Fruit fly (Drosophila melanogaster) ovary, adult (tissue): ENCODE data around the gene bai.
A peak's percentile ranks its signal among the peaks of the same experiment; 100 is the strongest.

Experiments
- CG17801 ChIP-seq: fragments of 200-800 bp; optimal IDR thresholded peaks from 2 replicates; lab custom pipeline; 2019; ENCODE audit warnings: missing biosample characterization, mild to moderate bottlenecking, missing genetic modification characterization, moderate library complexity; ENCODE audit not compliant: partially characterized antibody

bai gene

dm6 chr3R:25036644-25037043, 2.5 kb upstream of the bai start, which contains the start of gene CG31115:
Gene CG31115 (plus strand): TSS chr3R:25036944.
- TF ChIP-seq CG17801 = no peak

dm6 chr3R:25044816-25045551, 5.8 kb downstream of the bai start, which contains the start of gene 5PtaseI:
Gene 5PtaseI (minus strand): TSS chr3R:25045151.
- no peak for TF ChIP-seq CG17801

DNA sequence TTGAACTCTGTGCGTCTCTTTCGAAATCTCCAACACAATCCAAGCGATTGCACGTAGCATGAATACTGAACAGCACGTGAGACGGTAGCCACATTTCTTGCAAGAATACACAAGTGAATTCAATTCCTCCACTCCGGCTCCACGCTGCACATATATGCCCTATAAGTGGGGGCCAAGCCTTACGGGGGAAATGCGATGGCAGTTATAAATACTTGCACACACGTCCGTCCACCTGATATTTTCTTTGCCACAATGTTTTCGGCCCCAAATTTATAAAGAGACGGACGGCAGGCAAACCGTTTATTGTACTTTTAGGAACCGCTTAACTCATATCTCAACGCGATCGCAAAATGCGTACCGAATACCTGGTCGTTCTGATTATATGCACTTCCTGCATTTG, 6.8 kb downstream of the bai start, which contains the start of gene CG11786:
Gene CG11786, plus strand, starts transcription at position 301 of the 400 bp plus-strand sequence.
- no peak for TF ChIP-seq CG17801

- peak; percentile 38 for TF ChIP-seq CG17801
Observed at dm6 chr3R:25047504-25047903, 8.3 kb downstream of the bai start, which contains the start of gene CG11790. Gene CG11790 (plus strand): TSS chr3R:25047706.

dm6 chr3R:25049383-25049741, 10.2 kb downstream of the bai start, which contains the start of gene CG11791:
Gene CG11791 (plus strand): TSS chr3R:25049616.
- no peak for TF ChIP-seq CG17801

dm6 chr3R:25049742-25050517, 10.8 kb downstream of the bai start:
- TF ChIP-seq CG17801 = peak; percentile 88

- TF ChIP-seq CG17801 = no peak
Observed at dm6 chr3R:25050649-25051048, 11.5 kb downstream of the bai start.

dm6 chr3R:25051441-25052097, 12.4 kb downstream of the bai start:
- no peak for TF ChIP-seq CG17801

DNA sequence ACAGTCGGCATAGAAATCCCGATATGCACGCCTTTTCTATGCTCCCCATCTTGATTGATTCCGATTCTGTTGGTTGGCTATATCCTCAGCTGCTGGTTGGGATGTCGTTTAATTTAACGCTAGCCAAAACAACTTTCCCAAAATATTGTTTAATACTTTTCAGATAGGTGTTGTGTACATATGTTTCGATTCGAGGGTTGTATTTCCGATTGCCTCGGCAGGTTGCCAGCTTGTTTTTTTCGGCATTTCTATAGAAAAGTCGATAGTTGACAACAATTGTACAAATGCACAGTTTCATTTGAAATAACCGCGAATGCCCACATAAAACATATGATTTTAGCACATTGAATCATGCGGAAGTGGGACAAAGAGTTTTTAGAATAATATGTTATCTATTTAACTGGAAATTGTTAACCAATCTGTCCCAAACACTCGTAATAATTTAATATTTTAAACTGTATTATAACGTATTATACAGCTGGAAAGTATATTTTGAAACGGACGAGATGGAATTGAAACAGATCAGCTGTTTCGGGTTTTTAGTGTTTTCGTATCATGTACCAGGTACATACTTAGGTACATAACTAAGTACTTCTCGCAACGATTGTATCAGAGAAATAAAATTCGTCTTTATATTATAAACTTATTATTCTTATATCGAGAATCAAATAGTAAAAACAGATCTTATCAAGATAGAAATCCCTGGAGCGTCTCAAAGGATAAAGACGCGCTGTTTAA, 15.4 kb downstream of the bai start, which contains the start of gene CG31109:
Gene CG31109, minus strand, starts transcription at position 203 of the 738 bp plus-strand sequence.
- peak; percentile 32 for TF ChIP-seq CG17801

dm6 chr3R:25056016-25056415, 16.8 kb downstream of the bai start, which contains the start of the genes CG31111 and stac:
Gene CG31111 (minus strand): TSS chr3R:25056177.
Gene stac (plus strand): TSS chr3R:25056286.
- no peak for TF ChIP-seq CG17801

DNA sequence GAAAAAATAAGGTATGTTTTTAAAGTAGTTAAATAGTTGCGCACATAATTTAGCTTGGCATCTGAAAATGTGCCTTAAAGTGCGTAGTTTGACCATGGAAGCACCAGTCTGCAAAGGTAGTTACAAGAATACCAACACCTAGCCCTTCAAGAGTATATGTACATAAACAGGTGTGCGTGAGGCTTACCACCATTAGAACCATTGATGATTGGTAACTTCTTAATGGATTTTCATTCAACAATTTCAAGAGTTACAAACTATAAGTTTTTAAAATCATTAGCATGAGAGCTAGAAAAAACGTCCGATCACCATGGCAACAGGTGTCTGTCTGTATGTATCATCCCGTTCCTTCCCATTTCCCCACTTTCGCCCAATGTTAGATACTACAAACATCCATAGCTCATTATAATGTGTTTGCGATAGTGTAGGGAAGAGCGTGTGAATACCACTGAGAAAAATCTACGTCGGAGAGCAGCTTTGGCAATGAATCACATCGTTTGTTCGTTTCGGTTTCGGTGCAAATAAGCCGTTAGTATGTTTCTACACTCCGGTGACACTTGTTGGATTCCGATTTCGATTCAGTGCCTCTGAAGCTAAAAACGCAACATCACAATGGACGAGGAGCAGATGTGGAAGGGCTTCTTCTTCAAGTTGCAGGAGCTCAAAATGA, 17.4 kb downstream of the bai start:
- TF ChIP-seq CG17801 = no peak

- no peak for TF ChIP-seq CG17801
Observed at dm6 chr3R:25060462-25060861, 21.3 kb downstream of the bai start.

dm6 chr3R:25064907-25065841, 26.0 kb downstream of the bai start, which contains the start of the genes veli and PQBP1:
Gene veli (minus strand): TSS chr3R:25065591.
Gene PQBP1 (plus strand): TSS chr3R:25065791.
- TF ChIP-seq CG17801 = peak; percentile 39

- TF ChIP-seq CG17801 = no peak
Observed at dm6 chr3R:25066856-25067255, 27.7 kb downstream of the bai start.
